Worm (Caenorhabditis elegans) whole organism, late embryonic: ENCODE data around the gene pqn-71.

ENCODE experiments used
- C38D4.7 ChIP-seq: fragments of 200-800 bp; sonication (Bioruptor generic); optimal IDR thresholded peaks from 2 replicates; lab custom pipeline; 2018; ENCODE audit warnings: mild to moderate bottlenecking, missing genetic modification characterization, moderate library complexity, missing compliant biosample characterization
- Y22D7AL.16 ChIP-seq: sonication (generic microtip); optimal IDR thresholded peaks from 2 replicates; lab custom pipeline; 2016; ENCODE audit warnings: missing genetic modification characterization, missing compliant biosample characterization
- ama-1 ChIP-seq: fragments of 150-350 bp; optimal IDR thresholded peaks from 2 replicates; lab custom pipeline; 2014
- ceh-9 ChIP-seq: sonication (generic microtip); optimal IDR thresholded peaks from 2 replicates; lab custom pipeline; 2016; ENCODE audit warnings: mild to moderate bottlenecking, missing genetic modification characterization, inconsistent platforms, missing compliant biosample characterization
- dmd-4 ChIP-seq: sonication (generic microtip); optimal IDR thresholded peaks from 2 replicates; lab custom pipeline; 2016; ENCODE audit warnings: borderline replicate concordance, missing genetic modification characterization, missing compliant biosample characterization
- elt-2 ChIP-seq: sonication (generic microtip); optimal IDR thresholded peaks from 2 replicates; lab custom pipeline; 2016; ENCODE audit warnings: missing genetic modification reagents, missing genetic modification characterization, missing compliant biosample characterization
- lim-6 ChIP-seq: sonication (generic microtip); optimal IDR thresholded peaks from 2 replicates; lab custom pipeline; 2016; ENCODE audit warnings: missing genetic modification characterization, missing compliant biosample characterization
- pat-9 ChIP-seq: fragments of 200-800 bp; sonication (Bioruptor generic); optimal IDR thresholded peaks from 2 replicates; lab custom pipeline; 2018; ENCODE audit warnings: mild to moderate bottlenecking, missing genetic modification characterization, moderate library complexity, missing compliant biosample characterization
- pqm-1 ChIP-seq: sonication (generic microtip); optimal IDR thresholded peaks from 2 replicates; lab custom pipeline; 2016; ENCODE audit warnings: missing genetic modification characterization, missing compliant biosample characterization
- rnt-1 ChIP-seq: sonication (generic microtip); optimal IDR thresholded peaks from 2 replicates; lab custom pipeline; 2016; ENCODE audit warnings: missing genetic modification characterization, missing compliant biosample characterization
- unc-86 ChIP-seq: sonication (generic microtip); optimal IDR thresholded peaks from 2 replicates; lab custom pipeline; 2016; ENCODE audit warnings: missing genetic modification characterization, missing compliant biosample characterization

ce11 chrV:15480505-15481075 is 15.1 kb downstream of the pqn-71 start:
- no peak for TF ChIP-seq unc-86 (tag; lab: Kevin White, UChicago)
- TF ChIP-seq ama-1 (lab: Kevin White, UChicago): no peak
- no peak for TF ChIP-seq rnt-1 (tag; lab: Kevin White, UChicago)
- TF ChIP-seq pqm-1 (tag; lab: Kevin White, UChicago): no peak
- TF ChIP-seq lim-6 (tag; lab: Kevin White, UChicago): no peak
- no peak for TF ChIP-seq Y22D7AL.16 (tag; lab: Kevin White, UChicago)
- no peak for TF ChIP-seq pat-9 (tag; lab: Kevin White, UChicago)
- TF ChIP-seq elt-2 (tag; lab: Kevin White, UChicago): no peak
- TF ChIP-seq C38D4.7 (GFP tag; lab: Kevin White, UChicago): no peak
- no peak for TF ChIP-seq ceh-9
- TF ChIP-seq dmd-4: no peak
